Worm (Caenorhabditis elegans) whole organism, L3 larva: ENCODE results near the gene mrpl-39.

Experiments
- R02D3.7 ChIP-seq: fragments of 150-350 bp; optimal IDR thresholded peaks from 2 replicates; lab custom pipeline; 2014; ENCODE audit warnings: missing biosample characterization, missing genetic modification characterization
- ceh-28 ChIP-seq: fragments of 150-350 bp; optimal IDR thresholded peaks from 2 replicates; lab custom pipeline; 2014; ENCODE audit warnings: missing biosample characterization, missing genetic modification reagents, missing genetic modification characterization
- egl-27 ChIP-seq: sonication (generic microtip); optimal IDR thresholded peaks from 4 replicates; lab custom pipeline; 2017; ENCODE audit warnings: missing biosample characterization, missing genetic modification reagents, missing genetic modification characterization
- egl-5 ChIP-seq: fragments of 150-350 bp; optimal IDR thresholded peaks from 2 replicates; lab custom pipeline; 2017; ENCODE audit warnings: missing biosample characterization, missing genetic modification reagents, missing genetic modification characterization, inconsistent platforms
- elt-2 ChIP-seq: sonication (generic microtip); optimal IDR thresholded peaks from 2 replicates; lab custom pipeline; 2016; ENCODE audit warnings: missing genetic modification reagents, mild to moderate bottlenecking, missing genetic modification characterization, missing compliant biosample characterization
- elt-3 ChIP-seq, 3 experiments: fragments of 150-350 bp in 1 of 3; sonication (generic microtip) in 2 of 3; optimal IDR thresholded peaks; 2 replicates in 2 of 3; 4 replicates in 1 of 3; lab custom pipeline; 2014 to 2017; ENCODE audit warnings: missing biosample characterization in 3 of 3, missing genetic modification characterization in 3 of 3
- fkh-2 ChIP-seq: fragments of 150-350 bp; optimal IDR thresholded peaks from 2 replicates; lab custom pipeline; 2014; ENCODE audit warnings: missing biosample characterization, missing genetic modification reagents, missing genetic modification characterization
- jun-1 ChIP-seq: fragments of 150-350 bp; optimal IDR thresholded peaks from 2 replicates; lab custom pipeline; 2014; ENCODE audit warnings: missing biosample characterization, missing genetic modification reagents, missing genetic modification characterization
- lin-15B ChIP-seq: fragments of 150-350 bp; optimal IDR thresholded peaks from 2 replicates; lab custom pipeline; 2014; ENCODE audit warnings: missing biosample characterization, missing genetic modification characterization
- lin-39 ChIP-seq: fragments of 150-350 bp; optimal IDR thresholded peaks from 2 replicates; lab custom pipeline; 2018; ENCODE audit warnings: missing biosample characterization, missing genetic modification reagents, missing genetic modification characterization
- lsy-12 ChIP-seq: sonication (generic microtip); optimal IDR thresholded peaks from 2 replicates; lab custom pipeline; 2016; ENCODE audit warnings: mild to moderate bottlenecking, missing genetic modification characterization, missing compliant biosample characterization
- mdl-1 ChIP-seq: fragments of 150-350 bp; optimal IDR thresholded peaks from 2 replicates; lab custom pipeline; 2014; ENCODE audit warnings: missing biosample characterization, missing genetic modification characterization
- nfya-1 ChIP-seq: sonication (generic microtip); optimal IDR thresholded peaks from 2 replicates; lab custom pipeline; 2017; ENCODE audit warnings: missing genetic modification characterization, mild to moderate bottlenecking, missing compliant biosample characterization, antibody characterized with exemption, moderate library complexity; ENCODE audit not compliant: insufficient read depth
- nhr-11 ChIP-seq: fragments of 150-350 bp; optimal IDR thresholded peaks from 2 replicates; lab custom pipeline; 2014; ENCODE audit warnings: missing biosample characterization, missing genetic modification characterization
- nhr-23 ChIP-seq: fragments of 150-350 bp; optimal IDR thresholded peaks from 2 replicates; lab custom pipeline; 2014; ENCODE audit warnings: missing biosample characterization, missing genetic modification reagents, missing genetic modification characterization
- nhr-237 ChIP-seq: fragments of 150-350 bp; optimal IDR thresholded peaks from 2 replicates; lab custom pipeline; 2014; ENCODE audit warnings: missing biosample characterization, missing genetic modification characterization
- nhr-25 ChIP-seq: sonication (generic microtip); optimal IDR thresholded peaks from 2 replicates; lab custom pipeline; 2017; ENCODE audit warnings: missing biosample characterization, missing genetic modification characterization
- nhr-28 ChIP-seq: fragments of 150-350 bp; optimal IDR thresholded peaks from 2 replicates; lab custom pipeline; 2014; ENCODE audit warnings: missing biosample characterization, missing genetic modification characterization
- nhr-43 ChIP-seq: sonication (generic microtip); optimal IDR thresholded peaks from 2 replicates; lab custom pipeline; 2016; ENCODE audit warnings: mild to moderate bottlenecking, missing genetic modification characterization, missing compliant biosample characterization; ENCODE audit not compliant: poor library complexity, severe bottlenecking
- nhr-77 ChIP-seq: fragments of 150-350 bp; optimal IDR thresholded peaks from 2 replicates; lab custom pipeline; 2014; ENCODE audit warnings: missing biosample characterization, missing genetic modification characterization
- pha-4 ChIP-seq: fragments of 150-350 bp; optimal IDR thresholded peaks from 2 replicates; lab custom pipeline; 2014; ENCODE audit warnings: missing biosample characterization, missing genetic modification reagents, missing genetic modification characterization
- pqm-1 ChIP-seq: fragments of 150-350 bp; optimal IDR thresholded peaks from 2 replicates; lab custom pipeline; 2017; ENCODE audit warnings: missing biosample characterization, missing genetic modification characterization, inconsistent platforms
- skn-1 ChIP-seq: fragments of 150-350 bp; optimal IDR thresholded peaks from 2 replicates; lab custom pipeline; 2014; ENCODE audit warnings: missing biosample characterization, missing genetic modification characterization
- tbx-2 ChIP-seq: sonication (generic microtip); optimal IDR thresholded peaks from 2 replicates; lab custom pipeline; 2016; ENCODE audit warnings: mild to moderate bottlenecking, missing genetic modification characterization, missing compliant biosample characterization
- unc-62 ChIP-seq: fragments of 150-350 bp; sonication (generic microtip); optimal IDR thresholded peaks from 4 replicates; lab custom pipeline; 2014; ENCODE audit warnings: missing biosample characterization, missing genetic modification reagents, missing genetic modification characterization
- zag-1 ChIP-seq: fragments of 150-350 bp; optimal IDR thresholded peaks from 2 replicates; lab custom pipeline; 2014; ENCODE audit warnings: missing biosample characterization, missing genetic modification characterization
- ztf-11 ChIP-seq: fragments of 150-350 bp; optimal IDR thresholded peaks from 2 replicates; lab custom pipeline; 2014; ENCODE audit warnings: missing biosample characterization, missing genetic modification characterization
- ztf-4 ChIP-seq: fragments of 150-350 bp; optimal IDR thresholded peaks from 2 replicates; lab custom pipeline; 2014; ENCODE audit warnings: missing biosample characterization, missing genetic modification characterization

mrpl-39 gene

ce11 chrV:1820749-1821148, 630 bp upstream of the mrpl-39 start:
- no peak for TF ChIP-seq nhr-237 (tag; lab: Kevin White, UChicago)
- TF ChIP-seq ztf-11 (tag; lab: Kevin White, UChicago), result no peak
- no peak for TF ChIP-seq zag-1 (tag; lab: Kevin White, UChicago)
- no peak for TF ChIP-seq nhr-11 (tag; lab: Kevin White, UChicago)
- TF ChIP-seq nfya-1 (tag; lab: Kevin White, UChicago), result no peak
- TF ChIP-seq fkh-2, result no peak
- TF ChIP-seq nhr-43 (tag; lab: Kevin White, UChicago), result no peak
- no peak for TF ChIP-seq ztf-4 (tag; lab: Kevin White, UChicago)
- TF ChIP-seq nhr-23 (tag; lab: Kevin White, UChicago), result no peak

- TF ChIP-seq elt-2 (tag; lab: Kevin White, UChicago), result no peak
- no peak for TF ChIP-seq unc-62 (GFP tag; lab: Kevin White, UChicago)
- no peak for TF ChIP-seq tbx-2 (tag; lab: Kevin White, UChicago)
- no peak for TF ChIP-seq lin-39 (tag; lab: Kevin White, UChicago)
- no peak for TF ChIP-seq fkh-2
- TF ChIP-seq skn-1 (tag; lab: Kevin White, UChicago), result no peak
- TF ChIP-seq mdl-1 (tag; lab: Kevin White, UChicago), result no peak
- no peak for TF ChIP-seq ceh-28 (tag; lab: Kevin White, UChicago)
- TF ChIP-seq pha-4 (tag; lab: Kevin White, UChicago), result no peak
- no peak for TF ChIP-seq egl-5 (tag; lab: Kevin White, UChicago)
- no peak for TF ChIP-seq ztf-11 (tag; lab: Kevin White, UChicago)
- TF ChIP-seq lsy-12 (tag; lab: Kevin White, UChicago), result no peak
Measured at ce11 chrV:1824528-1824927, 3.1 kb downstream of the mrpl-39 start.

DNA sequence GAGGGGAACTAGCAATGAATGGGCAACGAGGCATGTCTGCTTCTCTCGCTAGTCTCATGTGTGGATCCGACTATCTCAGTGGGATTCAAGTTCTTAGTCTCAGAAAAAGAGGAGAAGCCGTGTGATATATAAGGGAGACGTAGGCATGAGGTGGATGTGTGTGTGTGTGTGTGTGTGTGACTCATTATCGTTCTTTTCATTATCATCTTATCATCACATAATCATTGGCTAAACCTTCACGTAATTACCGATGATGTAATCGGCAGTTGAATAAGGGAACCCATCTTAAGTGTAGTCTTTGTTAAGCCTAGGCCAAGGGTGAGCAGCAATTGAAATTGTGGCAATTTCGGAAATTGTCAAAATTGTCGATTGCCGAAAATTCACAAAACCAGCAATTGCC, 8.6 kb downstream of the mrpl-39 start, which contains the start of gene Y32G9B.1:
Y32G9B.1 (minus strand) TSS at position 101 of the 400 bp plus-strand sequence.
- TF ChIP-seq egl-27, result no peak
- peak; percentile 48 for TF ChIP-seq nhr-25 (tag; lab: Kevin White, UChicago)
- TF ChIP-seq, all 47 proteins: peak for 1

DNA sequence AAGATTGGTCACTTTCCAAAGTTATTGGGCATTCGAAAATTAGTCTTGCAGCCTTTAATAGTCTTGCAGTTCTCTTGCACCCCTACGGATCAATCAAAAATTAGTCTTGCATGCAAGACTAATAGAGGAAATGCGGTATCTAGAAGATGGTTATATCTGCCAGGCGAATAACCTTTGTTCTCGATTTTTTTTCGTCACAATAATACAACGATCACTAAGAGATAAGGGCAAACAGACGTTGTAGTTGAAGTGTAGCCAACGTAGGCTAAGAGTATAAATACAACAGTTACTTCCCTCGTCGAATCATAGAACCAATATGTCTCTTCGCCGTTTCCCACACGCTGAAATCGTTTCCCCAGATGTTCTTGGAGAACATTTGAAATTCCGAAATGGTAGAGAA, 20.4 kb downstream of the mrpl-39 start, which contains the start of gene T10B5.8:
T10B5.8 (plus strand) TSS at position 301 of the 400 bp plus-strand sequence.
- no peak for TF ChIP-seq nhr-28 (tag; lab: Kevin White, UChicago)
- TF ChIP-seq mdl-1 (tag; lab: Kevin White, UChicago), result no peak

DNA sequence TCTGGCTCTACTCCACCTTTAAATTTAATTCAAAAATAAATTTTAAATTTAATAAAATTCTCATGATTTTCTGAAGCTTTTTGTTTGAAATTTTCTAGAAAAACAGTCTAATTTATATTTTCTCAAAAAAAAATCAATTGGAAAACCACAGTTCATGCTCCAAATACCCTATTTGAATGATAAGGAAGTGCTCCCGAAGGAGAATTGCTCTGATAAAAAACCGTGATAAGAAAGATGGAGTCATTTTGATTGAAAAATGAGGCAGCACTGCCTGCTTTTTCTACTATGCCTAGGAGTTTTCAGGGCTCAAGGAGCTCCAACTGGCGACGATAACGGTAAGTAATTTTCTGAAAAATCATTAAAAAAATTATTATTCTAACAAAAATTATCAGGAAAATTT, 24.6 kb downstream of the mrpl-39 start, which contains the start of gene T10B5.7:
T10B5.7 (plus strand) TSS at position 225 of the 400 bp plus-strand sequence.
- TF ChIP-seq pqm-1 (tag; lab: Kevin White, UChicago) (peak; percentile 46), R02D3.7 (tag; lab: Kevin White, UChicago) (no peak), nfya-1 (tag; lab: Kevin White, UChicago) (no peak), elt-2 (tag; lab: Kevin White, UChicago) (peak; percentile 78)

DNA sequence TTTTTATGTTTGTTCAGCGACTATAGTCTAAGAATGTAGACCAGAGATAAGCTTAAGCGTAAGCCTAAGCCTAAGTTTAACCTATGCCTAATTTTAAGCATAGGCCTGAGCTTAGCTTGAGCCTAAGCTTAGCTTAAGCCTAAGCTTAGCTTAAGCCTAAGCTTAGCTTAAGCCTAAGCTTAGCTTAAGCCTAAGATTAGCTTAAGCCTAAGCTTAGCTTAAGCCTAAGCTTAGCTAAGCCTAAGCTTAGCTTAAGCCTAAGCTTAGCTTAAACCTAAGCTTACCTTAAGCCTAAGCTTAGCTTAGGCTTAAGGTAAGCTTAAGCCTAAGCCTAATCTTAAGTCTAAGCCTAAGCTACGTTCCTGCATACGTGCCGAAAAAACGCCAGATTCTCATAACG, 27.2 kb downstream of the mrpl-39 start:
- TF ChIP-seq nhr-11 (tag; lab: Kevin White, UChicago) (no peak), elt-2 (tag; lab: Kevin White, UChicago) (no peak), nhr-77 (tag; lab: Kevin White, UChicago) (no peak), lin-15B (no peak), jun-1 (no peak), elt-3 (tag; optimal IDR thresholded peaks at IDR 0.05; lab: Kevin White, UChicago) (no peak)

DNA sequence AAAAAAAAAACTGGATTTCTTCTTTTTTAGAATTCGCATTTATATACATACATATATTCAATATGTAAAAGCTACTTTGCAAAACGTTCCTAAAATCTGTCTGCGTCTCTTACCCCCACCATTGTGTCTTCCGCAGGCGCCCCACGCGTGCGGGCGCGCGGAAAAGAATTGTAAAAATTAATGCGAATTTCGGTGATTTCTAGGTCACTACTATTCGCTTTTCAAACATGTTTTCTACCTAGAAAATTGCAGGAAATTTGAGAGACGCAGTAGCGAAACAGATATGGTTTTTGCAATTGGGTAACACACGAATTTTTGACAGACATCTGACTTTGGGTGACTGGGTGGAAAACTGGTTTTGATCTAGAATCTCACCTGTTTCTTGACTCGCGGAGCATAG, 33.7 kb downstream of the mrpl-39 start:
- TF ChIP-seq ztf-11 (tag; lab: Kevin White, UChicago), result no peak
- peak; percentile 52 for TF ChIP-seq nhr-25 (tag; lab: Kevin White, UChicago)
- TF ChIP-seq lin-39 (tag; lab: Kevin White, UChicago), result peak; percentile 3
- peak; percentile 90 for TF ChIP-seq nhr-23 (tag; lab: Kevin White, UChicago)
- TF ChIP-seq, all 47 proteins: peak for 3
